Worm (Caenorhabditis elegans): ENCODE results near the gene sri-4.

sri-4 gene

ce11 chrV:706918-707317, 41.2 kb upstream of the sri-4 start, which contains the start of gene srbc-38:
Gene srbc-38 (plus strand): TSS chrV:707218.
- no peak for TF ChIP-seq mdl-1 (tag; optimal IDR thresholded peaks at IDR 0.05)
- no peak for TF ChIP-seq ceh-62 (tag; optimal IDR thresholded peaks at IDR 0.05)

- TF ChIP-seq nhr-41 (GFP tag; IDR thresholded peaks at IDR 0.05): no peak
- TF ChIP-seq F44E2.7 (GFP tag; IDR thresholded peaks at IDR 0.05): no peak
- no peak for TF ChIP-seq gei-8 (GFP tag; optimal IDR thresholded peaks at IDR 0.05)
- no peak for TF ChIP-seq nhr-111 (GFP tag; optimal IDR thresholded peaks at IDR 0.05)
- TF ChIP-seq aly-2 (tag; optimal IDR thresholded peaks at IDR 0.05): no peak
- TF ChIP-seq lsy-2 (tag; optimal IDR thresholded peaks at IDR 0.05): no peak
- no peak for TF ChIP-seq fkh-10 (GFP tag; optimal IDR thresholded peaks at IDR 0.05)
- no peak for TF ChIP-seq Y48G9A.11 (GFP tag; IDR thresholded peaks at IDR 0.05)
- no peak for TF ChIP-seq ZK546.5 (tag; optimal IDR thresholded peaks at IDR 0.05)
- TF ChIP-seq daf-12 (tag; optimal IDR thresholded peaks at IDR 0.05): no peak
Measured at ce11 chrV:708808-709207, 39.3 kb upstream of the sri-4 start, which contains the start of gene srbc-39. Gene srbc-39 (plus strand): TSS chrV:709108.

ce11 chrV:712882-713281, 35.3 kb upstream of the sri-4 start, which contains the start of gene cyp-33C11:
Gene cyp-33C11 (minus strand): TSS chrV:712982.
- no peak for TF ChIP-seq dpl-1 (GFP tag; optimal IDR thresholded peaks at IDR 0.05)
- no peak for TF ChIP-seq sdz-12 (GFP tag; optimal IDR thresholded peaks at IDR 0.05)
- TF ChIP-seq nhr-237 (tag; optimal IDR thresholded peaks at IDR 0.05): no peak
- TF ChIP-seq unc-62 (GFP tag; optimal IDR thresholded peaks at IDR 0.05 in 1 of 2): no peak
- TF ChIP-seq unc-62 (tag; optimal IDR thresholded peaks at IDR 0.05): no peak
- no peak for TF ChIP-seq nhr-48 (tag; optimal IDR thresholded peaks at IDR 0.05)
- TF ChIP-seq daf-12 (tag; optimal IDR thresholded peaks at IDR 0.05): no peak
- TF ChIP-seq daf-16 (GFP tag; optimal IDR thresholded peaks at IDR 0.05): no peak
- no peak for TF ChIP-seq daf-16 (tag; optimal IDR thresholded peaks at IDR 0.05)
- no peak for TF ChIP-seq nhr-10 (tag; optimal IDR thresholded peaks at IDR 0.05)
- no peak for TF ChIP-seq gei-8 (GFP tag; optimal IDR thresholded peaks at IDR 0.05)
- TF ChIP-seq egl-27 (tag; optimal IDR thresholded peaks at IDR 0.05): no peak
- no peak for TF ChIP-seq nhr-6 (tag; optimal IDR thresholded peaks at IDR 0.05)
- no peak for TF ChIP-seq zip-2 (tag; optimal IDR thresholded peaks at IDR 0.05)
- TF ChIP-seq pha-4 (GFP tag; IDR thresholded peaks at IDR 0.05): no peak
- TF ChIP-seq pha-4 (tag; optimal IDR thresholded peaks at IDR 0.05): no peak
- TF ChIP-seq D1046.2 (GFP tag; IDR thresholded peaks at IDR 0.05): no peak

ce11 chrV:719731-720130, 28.4 kb upstream of the sri-4 start, which contains the start of gene srbc-40:
Gene srbc-40 (minus strand): TSS chrV:719831.
- TF ChIP-seq sdz-12 (GFP tag; optimal IDR thresholded peaks at IDR 0.05) (no peak), daf-8 (GFP tag; IDR thresholded peaks at IDR 0.05) (no peak), zfp-3 (GFP tag; conservative IDR thresholded peaks at IDR 0.05) (no peak), ceh-28 (tag; optimal IDR thresholded peaks at IDR 0.05) (no peak), arid-1 (GFP tag; conservative IDR thresholded peaks at IDR 0.05) (no peak), mxl-2 (GFP tag; conservative IDR thresholded peaks at IDR 0.05) (no peak), zip-2 (tag; optimal IDR thresholded peaks at IDR 0.05) (no peak), hlh-11 (tag; optimal IDR thresholded peaks at IDR 0.05) (no peak)

ce11 chrV:722889-723288, 25.3 kb upstream of the sri-4 start:
- TF ChIP-seq aha-1 (tag): peak; percentile 95
- no peak for TF ChIP-seq nhr-10 (tag; optimal IDR thresholded peaks at IDR 0.05)

- TF ChIP-seq mes-2 (tag; optimal IDR thresholded peaks at IDR 0.05; ENCODE audit: poor library complexity, severe bottlenecking) (peak; percentile 86), zag-1 (tag; optimal IDR thresholded peaks at IDR 0.05) (no peak), lin-1 (GFP tag; IDR thresholded peaks at IDR 0.05) (no peak; the same call in 1 of the 2 replicates), dpl-1 (GFP tag; optimal IDR thresholded peaks at IDR 0.05) (peak; percentile 31), hif-1 (tag; optimal IDR thresholded peaks at IDR 0.05) (peak; percentile 59 to 65), zip-11 (GFP tag; IDR thresholded peaks at IDR 0.05) (no peak), php-3 (GFP tag; IDR thresholded peaks at IDR 0.05) (peak; percentile 76; the same call in 1 of the 2 replicates), cey-2 (tag; optimal IDR thresholded peaks at IDR 0.05; ENCODE audit: borderline replicate concordance, insufficient read depth) (no peak), gei-8 (GFP tag; optimal IDR thresholded peaks at IDR 0.05) (peak; percentile 13), dmd-8 (GFP tag; IDR thresholded peaks at IDR 0.05) (no peak), tra-1 (GFP tag; IDR thresholded peaks at IDR 0.05) (no peak; the same call in 1 of the 2 replicates), ceh-44 (GFP tag; IDR thresholded peaks at IDR 0.05) (no peak), nhr-6 (tag; optimal IDR thresholded peaks at IDR 0.05) (peak; percentile 93)
Measured at ce11 chrV:723895-724352, 24.2 kb upstream of the sri-4 start, which contains the start of gene fbxb-72. Gene fbxb-72 (minus strand): TSS chrV:723952.

All from whole organism, L4 larva.